Worm (Caenorhabditis elegans): ENCODE measurements around the gene R08C7.8.
A peak's percentile ranks its signal among the peaks of the same experiment; 100 is the strongest.

Gene R08C7.8

DNA sequence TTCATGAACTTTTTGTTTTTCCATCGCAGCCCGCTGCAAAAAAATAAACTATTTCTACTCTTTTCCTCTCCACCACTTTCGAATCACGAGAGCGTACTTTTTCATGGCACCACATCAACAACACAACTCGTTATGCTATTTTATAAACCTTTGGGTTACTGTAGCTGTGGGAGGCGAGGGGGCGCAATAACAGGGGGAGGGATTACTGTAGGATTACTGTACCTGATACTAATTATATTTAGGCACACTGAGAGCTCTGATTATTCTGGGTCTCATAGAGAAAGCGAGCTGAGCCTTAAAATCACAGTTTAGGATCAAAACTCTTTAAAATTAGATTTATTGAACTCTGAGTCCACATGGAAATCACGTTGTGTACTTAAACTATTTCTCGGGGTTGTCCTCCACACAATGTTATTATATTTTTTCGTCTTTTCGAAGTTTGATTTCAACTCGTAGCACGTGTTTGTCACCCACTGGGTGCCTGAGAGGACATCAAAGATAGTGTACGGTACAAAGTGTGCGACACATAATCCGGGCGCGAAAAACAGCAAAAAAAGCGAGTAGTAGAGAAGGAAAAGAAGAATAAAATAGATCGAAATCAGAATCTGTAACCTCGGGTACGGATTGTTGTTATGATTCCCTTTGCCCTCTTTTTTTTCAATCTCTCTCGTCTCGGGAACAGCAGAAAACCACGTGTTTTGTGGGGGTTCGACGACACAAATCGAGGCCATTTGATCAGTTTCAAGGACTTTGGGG lies 38.3 kb upstream of the R08C7.8 start:
- TF ChIP-seq F10E7.11 (tag; optimal IDR thresholded peaks at IDR 0.05), result no peak
- 0 out of 2 replicates have a peak, but pooled peaks have one; percentile 19 for TF ChIP-seq lir-1 (GFP tag; conservative IDR thresholded peaks at IDR 0.05)
- peak; percentile 8; the same call in 1 of the 2 replicates for TF ChIP-seq let-526 (GFP tag; IDR thresholded peaks at IDR 0.05)
- TF ChIP-seq sptf-2 (GFP tag; optimal IDR thresholded peaks at IDR 0.05), result no peak
- peak in 1 of 3 experiments; percentile 14 for TF ChIP-seq lin-35 (GFP tag; optimal IDR thresholded peaks at IDR 0.05)
- TF ChIP-seq Y56A3A.18 (GFP tag; IDR thresholded peaks at IDR 0.05), result 0 out of 2 replicates have a peak, but pooled peaks have one; percentile 6
- TF ChIP-seq F52B5.7 (tag; optimal IDR thresholded peaks at IDR 0.05), result no peak
- 0 out of 2 replicates have a peak, but pooled peaks have one; percentile 23 for TF ChIP-seq attf-6 (GFP tag; IDR thresholded peaks at IDR 0.05)
- TF ChIP-seq dpl-1 (GFP tag; optimal IDR thresholded peaks at IDR 0.05), result no peak
- TF ChIP-seq cebp-1 (GFP tag; IDR thresholded peaks at IDR 0.05), result no peak
- TF ChIP-seq cebp-1 (tag; optimal IDR thresholded peaks at IDR 0.05), result peak; percentile 44
- no peak for TF ChIP-seq pha-4 (tag; optimal IDR thresholded peaks at IDR 0.05)
- TF ChIP-seq F33H1.4 (GFP tag; IDR thresholded peaks at IDR 0.05), result no peak
- peak; percentile 11 for TF ChIP-seq ceh-27 (GFP tag; optimal IDR thresholded peaks at IDR 0.05)
- TF ChIP-seq chd-7 (tag; optimal IDR thresholded peaks at IDR 0.05), result peak; percentile 11
- TF ChIP-seq mcd-1 (GFP tag; IDR thresholded peaks at IDR 0.05), result peak; percentile 5; the same call in 1 of the 2 replicates
- TF ChIP-seq K11D2.4 (GFP tag; IDR thresholded peaks at IDR 0.05), result 0 out of 2 replicates have a peak, but pooled peaks have one; percentile 10
- peak; percentile 30 for TF ChIP-seq nhr-80 (tag; optimal IDR thresholded peaks at IDR 0.05)
- no peak for TF ChIP-seq gei-17 (GFP tag; optimal IDR thresholded peaks at IDR 0.05)
- TF ChIP-seq tbp1 (GFP tag; optimal IDR thresholded peaks at IDR 0.05), result peak; percentile 11
- no peak for TF ChIP-seq ets-4 (GFP tag; optimal IDR thresholded peaks at IDR 0.05)

DNA sequence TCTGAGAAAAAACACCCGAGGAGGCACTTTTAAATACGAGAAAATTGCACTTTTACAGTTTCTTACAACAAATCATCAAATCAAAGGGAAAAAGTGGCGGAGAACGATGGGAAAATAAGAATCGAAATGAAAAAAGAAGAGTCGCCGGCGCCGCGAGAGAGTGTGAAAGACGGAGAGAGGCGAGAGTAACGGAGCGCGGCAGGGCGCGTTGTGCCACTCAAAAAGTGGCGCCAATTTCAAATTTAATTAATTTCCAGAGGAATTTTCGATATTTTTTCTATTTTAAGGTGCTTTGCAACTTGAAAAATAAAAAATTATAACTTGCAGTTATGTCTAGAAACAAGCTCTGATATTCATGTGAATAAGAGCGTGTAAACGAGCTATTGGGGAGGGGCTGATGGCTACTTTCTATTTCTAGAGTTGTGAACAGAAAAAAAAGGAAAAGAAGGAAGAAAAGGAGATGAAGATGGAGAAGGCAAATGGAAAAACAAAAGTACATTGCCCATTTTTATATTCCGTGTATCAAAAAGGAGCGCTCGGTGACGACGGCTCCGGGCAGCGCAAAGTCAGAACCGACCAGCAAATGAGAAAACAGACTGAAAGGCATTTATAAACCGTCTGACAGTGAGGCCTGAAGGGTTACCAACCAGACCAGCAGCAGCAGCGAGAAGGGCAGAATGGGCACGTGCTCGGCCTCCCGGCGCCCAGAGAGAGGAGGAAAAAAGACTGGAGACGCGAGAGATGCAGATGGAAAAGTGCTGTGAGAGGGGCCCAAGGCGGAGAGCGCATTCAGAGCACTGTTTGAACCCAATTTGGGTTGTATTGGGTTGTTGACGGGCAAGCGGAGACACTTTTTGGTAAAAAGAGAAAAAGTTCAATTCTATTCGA lies 36.8 kb upstream of the R08C7.8 start:
- TF ChIP-seq chd-7 (tag; optimal IDR thresholded peaks at IDR 0.05) (peak; percentile 79), ztf-22 (GFP tag; optimal IDR thresholded peaks at IDR 0.05) (no peak), ceh-100 (GFP tag; IDR thresholded peaks at IDR 0.05) (no peak), lsy-27 (tag; optimal IDR thresholded peaks at IDR 0.05; ENCODE audit: borderline replicate concordance, insufficient read depth) (no peak), hrde-1 (tag; optimal IDR thresholded peaks at IDR 0.05; ENCODE audit: borderline replicate concordance) (no peak), snpc-4 (GFP tag; optimal IDR thresholded peaks at IDR 0.05) (no peak), snpc-4 (tag; optimal IDR thresholded peaks at IDR 0.05) (peak in 1 of 4 experiments; percentile 11), pha-4 (tag; optimal IDR thresholded peaks at IDR 0.05) (no peak), dpl-1 (GFP tag; optimal IDR thresholded peaks at IDR 0.05) (peak; percentile 4), zfh-2 (GFP tag; conservative IDR thresholded peaks at IDR 0.05) (peak; percentile 96), ztf-6 (GFP tag; IDR thresholded peaks at IDR 0.05) (no peak), lin-54 (GFP tag; optimal IDR thresholded peaks at IDR 0.05) (peak; percentile 70), bed-1 (GFP tag; IDR thresholded peaks at IDR 0.05) (no peak), ama-1 (optimal IDR thresholded peaks at IDR 0.05) (peak; percentile 47), ama-1 (GFP tag; optimal IDR thresholded peaks at IDR 0.05) (peak in 1 of 2 experiments; percentile 9), sptf-2 (GFP tag; optimal IDR thresholded peaks at IDR 0.05) (no peak), hmg-20 (GFP tag; IDR thresholded peaks at IDR 0.05) (no peak), somi-1 (GFP tag; optimal IDR thresholded peaks at IDR 0.05) (no peak), B0035.1 (tag; optimal IDR thresholded peaks at IDR 0.05) (no peak), ztf-28 (GFP tag; IDR thresholded peaks at IDR 0.05) (no peak), athp-1 (tag; optimal IDR thresholded peaks at IDR 0.05) (no peak), T26A5.8 (tag; optimal IDR thresholded peaks at IDR 0.05) (no peak), dox-1 (GFP tag; IDR thresholded peaks at IDR 0.05) (peak; percentile 18; the same call in 1 of the 2 replicates), F55B11.4 (tag; optimal IDR thresholded peaks at IDR 0.05; ENCODE audit: borderline replicate concordance, insufficient read depth) (no peak), madf-8 (GFP tag; conservative IDR thresholded peaks at IDR 0.05) (no peak), ceh-27 (GFP tag; optimal IDR thresholded peaks at IDR 0.05) (no peak), B0019.2 (GFP tag; conservative IDR thresholded peaks at IDR 0.05) (no peak), sdz-38 (tag; optimal IDR thresholded peaks at IDR 0.05) (no peak)

All from whole organism, young adult.